Worm (Caenorhabditis elegans): ENCODE results near the gene fbxb-72.

ce11 chrV:682031-682430 lies 41.7 kb downstream of the fbxb-72 start, which contains the start of gene srx-23:
- no peak for TF ChIP-seq lir-3 (tag; optimal IDR thresholded peaks at IDR 0.05; ENCODE audit: poor library complexity)
- TF ChIP-seq lin-35 (GFP tag; optimal IDR thresholded peaks at IDR 0.05): no peak
- no peak for TF ChIP-seq blmp-1 (tag; optimal IDR thresholded peaks at IDR 0.05)
- TF ChIP-seq unc-86 (tag; optimal IDR thresholded peaks at IDR 0.05): no peak
- TF ChIP-seq unc-62 (GFP tag; optimal IDR thresholded peaks at IDR 0.05): no peak
- no peak for TF ChIP-seq elt-3 (tag; optimal IDR thresholded peaks at IDR 0.05)
- no peak for TF ChIP-seq mdl-1 (tag; optimal IDR thresholded peaks at IDR 0.05)

All from whole organism, L1 larva.